Worm (Caenorhabditis elegans) whole organism, dauer: ENCODE data around the gene srz-90.

Source experiments
- unc-62 ChIP-seq: sonication (generic microtip); optimal IDR thresholded peaks from 2 replicates; lab custom pipeline; 2017; ENCODE audit warnings: missing biosample characterization, missing genetic modification reagents, missing genetic modification characterization

srz-90 gene

DNA sequence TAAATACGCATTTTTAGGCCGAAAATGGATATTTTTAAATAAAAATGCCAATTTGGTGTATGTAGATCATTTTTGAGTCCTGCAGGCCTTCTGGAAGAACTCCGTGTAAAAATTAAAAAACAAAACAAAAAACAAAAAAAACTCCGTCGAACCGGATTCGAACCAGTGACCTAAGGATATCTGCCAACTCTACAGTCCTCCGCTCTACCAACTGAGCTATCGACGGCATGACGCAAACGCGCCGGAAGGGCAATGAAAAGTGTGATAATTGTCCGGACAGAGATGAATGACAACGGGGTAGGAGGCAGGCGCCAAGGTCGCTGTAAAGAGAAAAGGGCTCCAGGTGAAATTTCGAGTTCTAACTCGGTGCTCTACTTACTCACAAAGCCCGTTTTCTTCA, 14.5 kb downstream of the srz-90 start:
- no peak for TF ChIP-seq unc-62 (GFP tag; lab: Kevin White, UChicago)

DNA sequence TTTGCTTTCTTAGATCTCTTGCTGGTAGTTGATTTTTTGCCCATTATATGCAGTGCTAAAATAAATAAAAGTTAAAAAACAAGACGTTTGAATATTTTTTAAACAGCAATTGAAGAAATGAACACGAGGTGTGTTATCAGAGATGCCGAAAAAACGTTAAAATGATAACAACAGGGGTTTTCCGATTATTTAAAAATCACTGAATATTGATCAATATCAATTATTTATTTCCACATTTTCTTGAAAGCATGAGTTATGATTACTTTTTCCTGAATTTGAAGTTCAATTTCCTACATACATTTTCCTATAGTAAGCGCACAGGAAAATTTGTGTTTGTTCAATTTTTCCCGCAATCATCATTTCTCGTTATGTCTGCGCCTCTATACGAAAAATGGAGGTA, 19.1 kb downstream of the srz-90 start:
- TF ChIP-seq unc-62 (GFP tag; lab: Kevin White, UChicago): no peak

DNA sequence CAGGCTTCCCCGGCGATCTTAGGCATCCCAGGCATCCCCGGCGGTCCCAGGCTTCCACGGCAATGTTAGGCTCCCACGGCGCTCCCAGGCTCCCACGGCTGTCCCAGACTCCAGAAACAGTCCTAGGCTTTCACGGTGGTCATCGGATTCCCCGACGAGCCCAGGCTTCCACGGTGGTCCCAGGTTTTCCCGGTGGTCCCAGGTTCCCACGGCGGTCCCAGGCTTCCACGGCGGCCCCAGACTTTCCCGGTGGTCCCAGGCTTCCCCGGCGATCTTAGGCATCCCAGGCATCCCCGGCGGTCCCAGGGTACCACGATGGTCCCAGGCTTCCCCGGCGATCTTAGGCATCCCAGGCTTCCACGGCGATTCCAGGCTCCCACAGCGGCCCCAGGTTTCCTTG, 20.8 kb downstream of the srz-90 start:
- no peak for TF ChIP-seq unc-62 (GFP tag; lab: Kevin White, UChicago)

DNA sequence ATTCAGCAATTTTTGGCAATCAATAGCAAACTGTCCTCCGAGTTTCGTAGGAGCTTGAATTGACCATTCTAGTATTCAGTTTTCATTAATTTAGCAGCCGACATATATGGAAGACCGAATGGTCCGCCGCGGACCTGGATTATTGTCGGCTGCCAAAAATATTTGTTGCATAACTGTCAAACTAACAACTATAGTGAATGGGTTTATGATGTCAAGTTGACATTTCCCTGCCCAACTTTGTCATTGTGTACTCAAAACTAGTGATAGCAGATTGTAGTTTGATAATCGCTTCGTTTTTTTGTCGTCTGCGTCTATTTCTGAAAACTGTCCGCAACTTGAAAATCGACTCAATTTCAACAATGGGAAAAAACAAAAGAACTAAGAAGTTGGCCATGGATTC, 21.5 kb downstream of the srz-90 start, which contains the start of gene fbxa-176:
TSS of gene fbxa-176 (plus strand) at position 314 of the 400 bp plus-strand sequence.
- TF ChIP-seq unc-62 (GFP tag; lab: Kevin White, UChicago): no peak

DNA sequence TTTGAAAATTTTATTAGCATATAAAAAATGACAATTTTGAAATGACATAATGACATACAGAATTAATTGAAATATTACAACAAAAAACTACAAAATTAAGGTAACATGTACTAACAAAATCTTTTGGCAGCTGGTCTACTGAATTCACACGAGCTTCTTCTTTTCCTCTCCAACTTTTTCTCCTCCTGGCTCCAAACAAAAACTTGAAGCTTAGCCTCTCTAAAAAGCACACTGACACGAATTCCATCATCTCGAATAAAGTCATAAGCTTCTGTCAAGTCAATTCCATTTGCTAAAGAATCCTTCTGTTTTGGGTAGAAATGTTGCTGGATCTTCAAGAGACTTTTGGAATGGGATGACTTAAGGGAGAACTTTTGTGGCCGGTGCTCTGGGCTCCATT, 23.6 kb downstream of the srz-90 start:
- TF ChIP-seq unc-62 (GFP tag; lab: Kevin White, UChicago): no peak

DNA sequence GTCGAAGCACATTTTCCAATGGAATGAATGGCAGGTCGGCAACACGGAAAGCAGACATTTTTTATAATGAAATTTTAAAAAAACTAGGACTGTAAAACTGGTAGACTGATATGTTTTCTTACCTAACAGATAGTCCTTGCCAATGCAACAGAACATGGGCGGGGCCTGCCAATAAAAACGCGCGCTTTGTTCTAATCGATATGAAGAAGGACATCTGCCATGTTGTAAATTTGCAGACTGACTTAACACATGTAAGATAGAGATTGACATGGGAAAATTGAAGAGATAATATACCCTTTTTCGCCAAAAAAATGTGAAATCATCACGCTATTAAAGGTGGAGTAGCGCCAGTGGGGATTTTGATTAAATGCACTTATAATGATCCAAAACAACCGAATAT, 24.9 kb downstream of the srz-90 start, which contains the start of gene C38D9.8:
TSS of gene C38D9.8 (minus strand) at position 101 of the 400 bp plus-strand sequence.
- no peak for TF ChIP-seq unc-62 (GFP tag; lab: Kevin White, UChicago)

DNA sequence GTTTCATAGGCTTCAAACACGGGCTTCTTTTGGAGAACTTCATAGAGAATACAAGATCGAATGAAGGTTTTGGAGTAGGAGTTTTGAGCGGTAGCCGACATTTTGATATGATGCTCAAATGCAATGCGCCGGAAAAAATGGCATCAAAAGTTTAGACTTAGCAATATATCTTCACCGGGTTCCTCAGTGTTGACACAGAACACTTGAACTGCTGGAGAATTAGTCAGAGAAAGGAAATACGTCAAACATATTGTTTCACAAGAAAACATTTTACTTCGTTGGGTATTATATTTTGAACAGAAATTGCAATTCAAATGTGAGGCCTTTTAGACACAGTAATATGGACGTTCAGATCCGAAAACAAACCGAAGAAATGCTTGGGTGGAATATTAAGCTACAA, 30.5 kb downstream of the srz-90 start, which contains the start of gene fbxa-174:
TSS of gene fbxa-174 (minus strand) at position 101 of the 400 bp plus-strand sequence.
- TF ChIP-seq unc-62 (GFP tag; lab: Kevin White, UChicago): no peak

DNA sequence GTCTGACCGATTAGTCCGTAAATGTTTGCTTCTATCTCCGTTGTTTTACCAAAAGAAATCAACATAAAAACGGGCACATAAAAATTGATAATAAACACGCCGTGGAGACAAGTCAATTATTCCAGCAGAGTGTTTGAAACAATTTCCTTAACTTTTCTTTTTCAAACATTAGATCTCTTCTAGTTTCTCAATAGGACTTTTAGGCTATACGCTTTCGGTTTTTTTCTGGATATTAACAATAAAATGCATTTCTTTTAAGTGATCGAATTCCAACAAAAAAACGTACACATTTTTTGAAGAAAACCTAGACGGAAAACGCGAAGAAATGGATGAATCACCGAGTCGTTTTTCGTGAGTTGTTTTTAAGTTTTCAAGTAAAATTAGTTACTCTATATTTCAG, 31.1 kb downstream of the srz-90 start, which contains the start of gene fbxa-172:
TSS of gene fbxa-172 (plus strand) at position 301 of the 400 bp plus-strand sequence.
- TF ChIP-seq unc-62 (GFP tag; lab: Kevin White, UChicago): no peak

DNA sequence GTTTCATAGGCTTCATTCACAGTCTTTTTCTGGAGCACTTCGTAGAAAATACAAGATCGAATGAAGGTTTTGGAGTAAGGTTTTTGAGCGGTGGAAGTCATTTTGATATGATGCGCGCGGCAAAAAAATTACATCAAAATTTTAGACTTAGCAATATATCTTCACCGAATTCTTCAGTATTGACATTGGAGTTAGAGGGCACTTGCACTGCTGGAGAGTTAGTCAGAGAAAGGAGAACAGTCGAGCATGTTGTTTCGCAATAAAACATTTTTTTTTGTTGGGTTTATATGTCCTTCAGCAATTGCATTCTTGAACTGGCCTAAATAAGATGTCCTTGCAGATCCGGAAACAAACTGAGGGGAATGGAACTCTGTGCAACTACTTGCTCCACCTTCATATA, 38.1 kb downstream of the srz-90 start, which contains the start of gene fbxa-171:
TSS of gene fbxa-171 (minus strand) at position 101 of the 400 bp plus-strand sequence.
- no peak for TF ChIP-seq unc-62 (GFP tag; lab: Kevin White, UChicago)

DNA sequence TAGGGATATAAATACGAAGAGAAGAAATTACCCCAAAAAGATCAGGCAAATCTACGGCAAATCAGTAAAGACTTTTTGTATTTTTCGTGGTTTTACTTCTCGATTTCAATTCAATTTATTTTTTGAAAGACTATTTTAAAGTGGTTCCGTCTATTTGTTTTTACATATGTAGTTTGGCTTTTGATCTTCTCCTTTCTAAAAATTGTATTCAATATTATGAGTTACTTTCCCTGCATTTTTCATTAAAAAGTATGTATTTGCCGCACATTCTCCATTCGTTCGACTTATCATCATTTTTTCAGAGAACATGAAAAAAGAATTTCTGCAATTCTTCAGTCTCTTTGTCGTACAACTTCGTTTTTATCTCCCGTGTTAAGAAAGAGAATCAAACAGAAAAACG, 39.0 kb downstream of the srz-90 start, which contains the start of gene C38D9.2:
TSS of gene C38D9.2 (plus strand) at position 301 of the 400 bp plus-strand sequence.
- no peak for TF ChIP-seq unc-62 (GFP tag; lab: Kevin White, UChicago)
